Fruit fly (Drosophila melanogaster) S2 (cell line): Measurements from ENCODE around the gene CG7294.

Source experiments
- CG8478 ChIP-seq: fragments of >200 bp; optimal IDR thresholded peaks from 2 replicates; lab custom pipeline; 2018
- CTCF ChIP-seq, 2 experiments: fragments of >200 bp; optimal IDR thresholded peaks; 2 replicates each; lab custom pipeline; 2018

DNA sequence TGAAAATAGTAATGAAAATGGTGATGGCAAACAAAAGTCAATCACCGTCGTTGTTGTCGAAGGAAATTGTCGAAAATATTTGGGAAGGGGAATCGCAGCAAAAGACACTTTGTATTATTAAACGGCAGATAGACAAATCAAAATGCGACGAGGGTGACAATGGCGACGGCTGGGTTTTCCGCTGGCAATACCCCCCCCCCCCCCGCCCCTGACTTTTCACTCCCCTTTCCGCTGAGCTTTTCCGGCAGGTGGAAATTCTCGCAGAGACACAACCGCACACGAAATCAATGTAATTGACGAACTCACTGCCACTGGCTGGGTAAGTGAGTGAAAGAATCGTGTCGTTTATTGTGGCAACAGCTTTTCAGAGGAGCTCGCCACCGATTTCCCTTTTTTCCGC lies 19.0 kb upstream of the CG7294 start:
- TF ChIP-seq CG8478 (lab: Kevin White, UChicago) (no peak), CTCF (optimal IDR thresholded peaks at IDR 0.05; lab: Kevin White, UChicago) (no peak)
